Worm (Caenorhabditis elegans) whole organism, L1 larva: ENCODE results near the gene nhr-267.

ENCODE experiments used
- hlh-17 ChIP-seq: fragments of 200-800 bp; sonication (Bioruptor generic); optimal IDR thresholded peaks from 2 replicates; lab custom pipeline; 2018; ENCODE audit warnings: missing genetic modification characterization, mild to moderate bottlenecking, missing compliant biosample characterization, moderate library complexity, borderline replicate concordance
- mep-1 ChIP-seq: fragments of 150-350 bp; optimal IDR thresholded peaks from 2 replicates; lab custom pipeline; 2014; ENCODE audit warnings: missing biosample characterization, missing genetic modification characterization
- nhr-28 ChIP-seq: fragments of 150-350 bp; optimal IDR thresholded peaks from 2 replicates; lab custom pipeline; 2014; ENCODE audit warnings: missing biosample characterization, missing genetic modification characterization
- ztf-4 ChIP-seq: fragments of 150-350 bp; optimal IDR thresholded peaks from 2 replicates; lab custom pipeline; 2014; ENCODE audit warnings: missing biosample characterization, missing genetic modification characterization

ce11 chrIV:9319080-9319479 lies 32.9 kb upstream of the nhr-267 start, which contains the start of the genes F49C12.11 and nemt-1:
- TF ChIP-seq hlh-17 (GFP tag; lab: Kevin White, UChicago) (no peak), ztf-4 (tag; lab: Kevin White, UChicago) (no peak), mep-1 (tag; lab: Kevin White, UChicago) (no peak), nhr-28 (tag; lab: Kevin White, UChicago) (no peak)
